Worm (Caenorhabditis elegans) whole organism, L1 larva: Measurements from ENCODE around the gene T22B7.3.

Experiments
- C04F5.9 ChIP-seq: sonication (generic microtip); optimal IDR thresholded peaks from 2 replicates; lab custom pipeline; 2016; ENCODE audit warnings: missing genetic modification characterization, missing compliant biosample characterization
- Y116A8C.19 ChIP-seq: sonication (generic microtip); optimal IDR thresholded peaks from 2 replicates; lab custom pipeline; 2016; ENCODE audit warnings: missing compliant biosample characterization, missing genetic modification characterization, borderline replicate concordance
- alr-1 ChIP-seq: fragments of 200-800 bp; sonication (Bioruptor generic); optimal IDR thresholded peaks from 2 replicates; lab custom pipeline; 2018; ENCODE audit warnings: borderline replicate concordance, mild to moderate bottlenecking, missing genetic modification characterization, missing compliant biosample characterization
- dsc-1 ChIP-seq: sonication (generic microtip); optimal IDR thresholded peaks from 2 replicates; lab custom pipeline; 2016; ENCODE audit warnings: mild to moderate bottlenecking, missing genetic modification characterization, missing compliant biosample characterization
- efl-1 ChIP-seq, 4 experiments: fragments of 150-350 bp; optimal IDR thresholded peaks in 3 of 4; peaks in 1 of 4; 1 replicate in 1 of 4; 2 replicates in 3 of 4; lab custom pipeline; 2014; ENCODE audit warnings: missing biosample characterization in 2 of 4, missing genetic modification characterization in 2 of 4, missing genetic modification reagents in 2 of 4
- egl-27 ChIP-seq, 2 experiments: fragments of 150-350 bp in 1 of 2; sonication (generic microtip); optimal IDR thresholded peaks; 3 replicates each; lab custom pipeline; 2017 to 2018; ENCODE audit warnings: missing biosample characterization in 2 of 2, missing genetic modification characterization in 2 of 2, missing genetic modification reagents in 2 of 2
- elt-2 ChIP-seq: sonication (generic microtip); optimal IDR thresholded peaks from 2 replicates; lab custom pipeline; 2016; ENCODE audit warnings: missing genetic modification characterization, mild to moderate bottlenecking, inconsistent platforms, missing compliant biosample characterization, missing genetic modification reagents
- ets-5 ChIP-seq: fragments of 200-800 bp; sonication (Bioruptor generic); IDR thresholded peaks from 2 replicates; pipeline ENCODE4 v1.3.6; 2022; ENCODE audit warnings: missing genetic modification characterization, missing compliant biosample characterization
- fkh-4 ChIP-seq: sonication (generic microtip); optimal IDR thresholded peaks from 2 replicates; lab custom pipeline; 2016; ENCODE audit warnings: missing compliant biosample characterization, missing genetic modification characterization, borderline replicate concordance
- fos-1 ChIP-seq: fragments of 150-350 bp; optimal IDR thresholded peaks from 2 replicates; lab custom pipeline; 2014; ENCODE audit warnings: missing biosample characterization, missing genetic modification characterization
- grh-1 ChIP-seq: fragments of 200-800 bp; sonication (Bioruptor generic); IDR thresholded peaks from 2 replicates; pipeline ENCODE4 v1.3.6; 2022; ENCODE audit warnings: missing genetic modification reagents, missing genetic modification characterization, missing compliant biosample characterization
- hlh-17 ChIP-seq: fragments of 200-800 bp; sonication (Bioruptor generic); optimal IDR thresholded peaks from 2 replicates; lab custom pipeline; 2018; ENCODE audit warnings: missing genetic modification characterization, mild to moderate bottlenecking, missing compliant biosample characterization, moderate library complexity, borderline replicate concordance
- hlh-4 ChIP-seq: sonication (generic microtip); optimal IDR thresholded peaks from 2 replicates; lab custom pipeline; 2016; ENCODE audit warnings: mild to moderate bottlenecking, missing genetic modification characterization, missing compliant biosample characterization
- jun-1 ChIP-seq: fragments of 150-350 bp; optimal IDR thresholded peaks from 2 replicates; lab custom pipeline; 2014; ENCODE audit warnings: missing biosample characterization, missing genetic modification reagents, missing genetic modification characterization
- lin-13 ChIP-seq: fragments of 150-350 bp; optimal IDR thresholded peaks from 2 replicates; lab custom pipeline; 2014; ENCODE audit warnings: missing biosample characterization, missing genetic modification reagents, missing genetic modification characterization
- lin-15B ChIP-seq: fragments of 150-350 bp; sonication (generic microtip); optimal IDR thresholded peaks from 3 replicates; lab custom pipeline; 2014; ENCODE audit warnings: missing biosample characterization, missing genetic modification characterization
- lin-35 ChIP-seq, 2 experiments: fragments of 150-350 bp; optimal IDR thresholded peaks; 2 replicates each; lab custom pipeline; 2014; ENCODE audit warnings: missing biosample characterization in 2 of 2, missing genetic modification characterization in 2 of 2, missing genetic modification reagents in 2 of 2
- lir-3 ChIP-seq: sonication (generic microtip); optimal IDR thresholded peaks from 2 replicates; lab custom pipeline; 2016; ENCODE audit warnings: mild to moderate bottlenecking, missing genetic modification characterization, moderate library complexity, missing compliant biosample characterization; ENCODE audit not compliant: poor library complexity
- nhr-11 ChIP-seq: fragments of 150-350 bp; optimal IDR thresholded peaks from 2 replicates; lab custom pipeline; 2014; ENCODE audit warnings: missing biosample characterization, missing genetic modification characterization
- nhr-12 ChIP-seq: sonication (generic microtip); optimal IDR thresholded peaks from 2 replicates; lab custom pipeline; 2017; ENCODE audit warnings: missing biosample characterization, missing genetic modification characterization
- nhr-19 ChIP-seq: fragments of 200-800 bp; sonication (Bioruptor generic); conservative IDR thresholded peaks from 2 replicates; pipeline ENCODE4 v1.3.6; 2022; ENCODE audit warnings: missing genetic modification characterization, missing compliant biosample characterization
- nhr-20 ChIP-seq: sonication (generic microtip); optimal IDR thresholded peaks from 2 replicates; lab custom pipeline; 2016; ENCODE audit warnings: mild to moderate bottlenecking, missing genetic modification characterization, missing compliant biosample characterization
- nhr-28 ChIP-seq: fragments of 150-350 bp; optimal IDR thresholded peaks from 2 replicates; lab custom pipeline; 2014; ENCODE audit warnings: missing biosample characterization, missing genetic modification characterization
- nhr-47 ChIP-seq: sonication (generic microtip); optimal IDR thresholded peaks from 2 replicates; lab custom pipeline; 2016; ENCODE audit warnings: mild to moderate bottlenecking, missing genetic modification characterization, moderate library complexity, missing compliant biosample characterization
- nhr-76 ChIP-seq: sonication (generic microtip); optimal IDR thresholded peaks from 2 replicates; lab custom pipeline; 2017; ENCODE audit warnings: missing biosample characterization, missing genetic modification characterization
- nhr-85 ChIP-seq: sonication (generic microtip); peaks from one replicate; lab custom pipeline; 2016; ENCODE audit warnings: missing genetic modification characterization, inconsistent platforms, missing compliant biosample characterization
- nhr-90 ChIP-seq: sonication (generic microtip); optimal IDR thresholded peaks from 2 replicates; lab custom pipeline; 2016; ENCODE audit warnings: mild to moderate bottlenecking, missing genetic modification characterization, missing compliant biosample characterization; ENCODE audit not compliant: poor library complexity
- pag-3 ChIP-seq: sonication (generic microtip); optimal IDR thresholded peaks from 2 replicates; lab custom pipeline; 2017; ENCODE audit warnings: missing genetic modification characterization, mild to moderate bottlenecking, missing compliant biosample characterization, antibody characterized with exemption, borderline replicate concordance; ENCODE audit not compliant: insufficient read depth
- pqm-1 ChIP-seq: sonication (generic microtip); optimal IDR thresholded peaks from 3 replicates; lab custom pipeline; 2017; ENCODE audit warnings: missing biosample characterization, missing genetic modification characterization
- snpc-4 ChIP-seq: fragments of 150-350 bp; optimal IDR thresholded peaks from 2 replicates; lab custom pipeline; 2014; ENCODE audit warnings: missing biosample characterization, missing genetic modification characterization
- snu-23 ChIP-seq: sonication (generic microtip); optimal IDR thresholded peaks from 2 replicates; lab custom pipeline; 2016; ENCODE audit warnings: missing genetic modification characterization, missing compliant biosample characterization
- swsn-7 ChIP-seq: sonication (generic microtip); optimal IDR thresholded peaks from 2 replicates; lab custom pipeline; 2016; ENCODE audit warnings: missing genetic modification characterization, missing compliant biosample characterization
- tbx-2 ChIP-seq: sonication (generic microtip); optimal IDR thresholded peaks from 2 replicates; lab custom pipeline; 2016; ENCODE audit warnings: missing genetic modification characterization, missing compliant biosample characterization
- tlp-1 ChIP-seq: fragments of 150-350 bp; optimal IDR thresholded peaks from 2 replicates; lab custom pipeline; 2014; ENCODE audit warnings: missing biosample characterization, missing genetic modification characterization
- unc-130 ChIP-seq: fragments of 150-350 bp; optimal IDR thresholded peaks from 2 replicates; lab custom pipeline; 2017; ENCODE audit warnings: missing biosample characterization, missing genetic modification characterization, inconsistent platforms
- unc-30 ChIP-seq: sonication (generic microtip); optimal IDR thresholded peaks from 2 replicates; lab custom pipeline; 2017; ENCODE audit warnings: missing biosample characterization, missing genetic modification characterization
- unc-62 ChIP-seq: fragments of 150-350 bp; optimal IDR thresholded peaks from 2 replicates; lab custom pipeline; 2014; ENCODE audit warnings: missing biosample characterization, missing genetic modification reagents, missing genetic modification characterization
- unc-86 ChIP-seq: sonication (generic microtip); optimal IDR thresholded peaks from 2 replicates; lab custom pipeline; 2016; ENCODE audit warnings: missing genetic modification characterization, missing compliant biosample characterization
- unc-98 ChIP-seq: fragments of 200-800 bp; sonication (Bioruptor generic); IDR thresholded peaks from 2 replicates; pipeline ENCODE4 v1.3.6; 2022; ENCODE audit warnings: missing genetic modification characterization, missing compliant biosample characterization
- xbp-1 ChIP-seq: sonication (generic microtip); optimal IDR thresholded peaks from 2 replicates; lab custom pipeline; 2016; ENCODE audit warnings: missing genetic modification characterization, missing compliant biosample characterization
- zag-1 ChIP-seq: fragments of 150-350 bp; optimal IDR thresholded peaks from 2 replicates; lab custom pipeline; 2014; ENCODE audit warnings: missing biosample characterization, missing genetic modification characterization
- ztf-4 ChIP-seq: fragments of 150-350 bp; optimal IDR thresholded peaks from 2 replicates; lab custom pipeline; 2014; ENCODE audit warnings: missing biosample characterization, missing genetic modification characterization

The T22B7.3 gene

ce11 chrX:5686065-5686464 is 38.9 kb downstream of the T22B7.3 start, which contains the start of gene set-20 (continued):
- TF ChIP-seq ets-5 (GFP tag; lab: Robert Waterston, UW) (no peak), ztf-4 (peak; percentile 45), snpc-4 (no peak), jun-1 (peak; percentile 64), unc-62 (no peak), Y116A8C.19 (tag; lab: Kevin White, UChicago) (no peak), fkh-4 (no peak), elt-2 (tag; lab: Kevin White, UChicago) (no peak), nhr-20 (tag; lab: Kevin White, UChicago) (peak; percentile 62), nhr-11 (tag; lab: Kevin White, UChicago) (no peak), nhr-85 (peak; percentile 86), egl-27 (tag; optimal IDR thresholded peaks at IDR 0.05; lab: Kevin White, UChicago) (no peak), alr-1 (tag; lab: Kevin White, UChicago) (no peak), unc-98 (GFP tag; lab: Robert Waterston, UW) (no peak), hlh-4 (tag; lab: Kevin White, UChicago) (no peak), pqm-1 (tag; lab: Kevin White, UChicago) (no peak), fos-1 (no peak), hlh-17 (no peak), lin-35 (GFP tag; optimal IDR thresholded peaks at IDR 0.05; lab: Kevin White, UChicago) (peak; percentile 41 to 42), tbx-2 (tag; lab: Kevin White, UChicago) (no peak), grh-1 (GFP tag; lab: Robert Waterston, UW) (peak; percentile 20; the same call in 1 of the 2 replicates), lir-3 (tag; lab: Kevin White, UChicago) (no peak), nhr-47 (tag; lab: Kevin White, UChicago) (peak; percentile 58), unc-30 (tag; lab: Kevin White, UChicago) (no peak), snu-23 (peak; percentile 84), tlp-1 (no peak), nhr-19 (GFP tag; lab: Robert Waterston, UW) (peak; percentile 46), lin-13 (GFP tag; lab: Kevin White, UChicago) (no peak), xbp-1 (tag; lab: Kevin White, UChicago) (peak; percentile 45), efl-1 (optimal IDR thresholded peaks at IDR 0.05; lab: Kevin White, UChicago) (peak in 1 of 2 experiments; percentile 17), efl-1 (GFP tag; optimal IDR thresholded peaks at IDR 0.05 in 1 of 2; lab: Kevin White, UChicago) (no peak), C04F5.9 (no peak), pag-3 (tag; lab: Kevin White, UChicago) (no peak), swsn-7 (tag; lab: Kevin White, UChicago) (peak; percentile 43), nhr-90 (tag; lab: Kevin White, UChicago) (no peak), zag-1 (tag; lab: Kevin White, UChicago) (no peak), dsc-1 (peak; percentile 29)

- TF ChIP-seq unc-86 (no peak), nhr-28 (no peak), nhr-12 (tag; lab: Kevin White, UChicago) (no peak)
Measured at ce11 chrX:5689077-5689476, 41.9 kb downstream of the T22B7.3 start.

- TF ChIP-seq lin-15B (tag; lab: Kevin White, UChicago) (no peak), efl-1 (optimal IDR thresholded peaks at IDR 0.05; lab: Kevin White, UChicago) (no peak), efl-1 (GFP tag; optimal IDR thresholded peaks at IDR 0.05 in 1 of 2; lab: Kevin White, UChicago) (peak in 1 of 2 experiments; percentile 40), swsn-7 (tag; lab: Kevin White, UChicago) (no peak), unc-130 (no peak), nhr-76 (tag; lab: Kevin White, UChicago) (no peak), grh-1 (GFP tag; lab: Robert Waterston, UW) (no peak)
Measured at ce11 chrX:5692099-5692498, 44.9 kb downstream of the T22B7.3 start, which contains the start of gene W01C8.1. W01C8.1 (plus strand) TSS chrX:5692399.
